Worm (Caenorhabditis elegans) whole organism, L4 larva: ENCODE data around the gene exos-4.1.

Source experiments
- D1046.2 ChIP-seq: fragments of 200-800 bp; sonication (Bioruptor generic); IDR thresholded peaks from 2 replicates; pipeline ENCODE4 v1.3.6; 2022; ENCODE audit warnings: missing genetic modification characterization, missing compliant biosample characterization
- F37D6.2 ChIP-seq: sonication (generic microtip); optimal IDR thresholded peaks from 2 replicates; lab custom pipeline; 2016; ENCODE audit warnings: mild to moderate bottlenecking, missing genetic modification characterization, missing compliant biosample characterization
- Y5F2A.4 ChIP-seq: fragments of 200-800 bp; sonication (Bioruptor generic); optimal IDR thresholded peaks from 2 replicates; lab custom pipeline; 2018; ENCODE audit warnings: mild to moderate bottlenecking, missing genetic modification characterization, missing compliant biosample characterization
- ZK337.2 ChIP-seq: fragments of 200-800 bp; sonication (Bioruptor generic); IDR thresholded peaks from 2 replicates; pipeline ENCODE4 v1.3.6; 2022; ENCODE audit warnings: missing genetic modification reagents, missing genetic modification characterization, missing compliant biosample characterization
- ZK546.5 ChIP-seq, 2 experiments: sonication (generic microtip); optimal IDR thresholded peaks; 2 replicates each; lab custom pipeline; 2017; ENCODE audit warnings: missing biosample characterization in 2 of 2, missing genetic modification characterization in 2 of 2
- arid-1 ChIP-seq: fragments of 200-800 bp; sonication (Bioruptor generic); conservative IDR thresholded peaks from 2 replicates; pipeline ENCODE4 v1.3.6; 2022; ENCODE audit warnings: missing genetic modification reagents, missing genetic modification characterization, missing compliant biosample characterization
- ceh-20 ChIP-seq: fragments of 200-800 bp; sonication (Bioruptor generic); IDR thresholded peaks from 2 replicates; pipeline ENCODE4 v1.3.6; 2022; ENCODE audit warnings: missing genetic modification reagents, missing genetic modification characterization, missing compliant biosample characterization
- ces-1 ChIP-seq: fragments of 150-350 bp; sonication (generic microtip); optimal IDR thresholded peaks from 4 replicates; lab custom pipeline; 2014; ENCODE audit warnings: missing biosample characterization, missing genetic modification reagents, missing genetic modification characterization
- daf-16 ChIP-seq, 3 experiments: sonication (generic microtip); optimal IDR thresholded peaks; 2 replicates each; lab custom pipeline; 2016 to 2017; ENCODE audit warnings: missing genetic modification characterization in 3 of 3, missing genetic modification reagents in 3 of 3, mild to moderate bottlenecking in 2 of 3, missing compliant biosample characterization in 2 of 3, missing biosample characterization in 1 of 3, moderate library complexity in 1 of 3
- dpl-1 ChIP-seq: fragments of 150-350 bp; optimal IDR thresholded peaks from 2 replicates; lab custom pipeline; 2014; ENCODE audit warnings: missing biosample characterization, missing genetic modification reagents, missing genetic modification characterization
- lim-7 ChIP-seq: fragments of 200-800 bp; sonication (Bioruptor generic); IDR thresholded peaks from 2 replicates; pipeline ENCODE4 v1.3.6; 2022; ENCODE audit warnings: missing genetic modification characterization, missing compliant biosample characterization
- lin-1 ChIP-seq: fragments of 200-800 bp; sonication (Bioruptor generic); IDR thresholded peaks from 2 replicates; pipeline ENCODE4 v1.3.6; 2022; ENCODE audit warnings: missing genetic modification reagents, missing genetic modification characterization, missing compliant biosample characterization
- lin-13 ChIP-seq: fragments of 150-350 bp; optimal IDR thresholded peaks from 2 replicates; lab custom pipeline; 2014; ENCODE audit warnings: missing biosample characterization, missing genetic modification reagents, missing genetic modification characterization
- lir-3 ChIP-seq: sonication (generic microtip); optimal IDR thresholded peaks from 2 replicates; lab custom pipeline; 2016; ENCODE audit warnings: mild to moderate bottlenecking, missing genetic modification characterization, missing compliant biosample characterization
- madf-9 ChIP-seq: fragments of 200-800 bp; sonication (Bioruptor generic); conservative IDR thresholded peaks from 2 replicates; pipeline ENCODE4 v1.3.6; 2022; ENCODE audit warnings: missing genetic modification reagents, missing genetic modification characterization, missing compliant biosample characterization
- mdl-1 ChIP-seq, 2 experiments: fragments of 150-350 bp in 1 of 2; sonication (generic microtip) in 1 of 2; optimal IDR thresholded peaks; 2 replicates each; lab custom pipeline; 2014 to 2017; ENCODE audit warnings: missing biosample characterization in 2 of 2, missing genetic modification characterization in 2 of 2
- mep-1 ChIP-seq: fragments of 150-350 bp; sonication (generic microtip); optimal IDR thresholded peaks from 3 replicates; lab custom pipeline; 2014; ENCODE audit warnings: missing biosample characterization, missing genetic modification characterization
- mes-2 ChIP-seq: sonication (generic microtip); optimal IDR thresholded peaks from 2 replicates; lab custom pipeline; 2016; ENCODE audit warnings: missing genotype, mild to moderate bottlenecking, missing genetic modification characterization, missing compliant biosample characterization; ENCODE audit not compliant: poor library complexity, severe bottlenecking
- mxl-3 ChIP-seq: fragments of 200-800 bp; sonication (Bioruptor generic); optimal IDR thresholded peaks from 2 replicates; lab custom pipeline; 2018; ENCODE audit warnings: mild to moderate bottlenecking, missing genetic modification characterization, missing compliant biosample characterization
- nhr-111 ChIP-seq: fragments of 200-800 bp; sonication (Bioruptor generic); optimal IDR thresholded peaks from 2 replicates; lab custom pipeline; 2018; ENCODE audit warnings: mild to moderate bottlenecking, missing genetic modification characterization, missing compliant biosample characterization
- nhr-28 ChIP-seq: fragments of 150-350 bp; optimal IDR thresholded peaks from 2 replicates; lab custom pipeline; 2014; ENCODE audit warnings: missing biosample characterization, missing genetic modification characterization
- nhr-6 ChIP-seq: fragments of 150-350 bp; optimal IDR thresholded peaks from 2 replicates; lab custom pipeline; 2014; ENCODE audit warnings: missing biosample characterization, missing genetic modification characterization
- nhr-77 ChIP-seq: fragments of 150-350 bp; optimal IDR thresholded peaks from 2 replicates; lab custom pipeline; 2014; ENCODE audit warnings: missing biosample characterization, missing genetic modification characterization
- pqm-1 ChIP-seq: sonication (generic microtip); optimal IDR thresholded peaks from 2 replicates; lab custom pipeline; 2017; ENCODE audit warnings: missing biosample characterization, missing genetic modification characterization
- sdz-12 ChIP-seq: fragments of 200-800 bp; sonication (Bioruptor generic); optimal IDR thresholded peaks from 2 replicates; lab custom pipeline; 2018; ENCODE audit warnings: mild to moderate bottlenecking, missing genetic modification characterization, missing compliant biosample characterization
- spr-1 ChIP-seq: sonication (generic microtip); optimal IDR thresholded peaks from 2 replicates; lab custom pipeline; 2016; ENCODE audit warnings: mild to moderate bottlenecking, missing genetic modification characterization, missing compliant biosample characterization
- tag-97 ChIP-seq: fragments of 200-800 bp; sonication (Bioruptor generic); IDR thresholded peaks from 2 replicates; pipeline ENCODE4 v1.3.6; 2022; ENCODE audit warnings: missing genetic modification characterization, missing compliant biosample characterization
- tra-1 ChIP-seq: fragments of 200-800 bp; sonication (Bioruptor generic); IDR thresholded peaks from 2 replicates; pipeline ENCODE4 v1.3.6; 2022; ENCODE audit warnings: missing genetic modification reagents, missing genetic modification characterization, missing compliant biosample characterization
- unc-62 ChIP-seq, 3 experiments: fragments of 150-350 bp in 1 of 3; sonication (generic microtip); optimal IDR thresholded peaks in 2 of 3; peaks in 1 of 3; 1 replicate in 1 of 3; 2 replicates in 2 of 3; lab custom pipeline; 2014 to 2017; ENCODE audit warnings: missing biosample characterization in 3 of 3, missing genetic modification characterization in 3 of 3, missing genetic modification reagents in 3 of 3, missing genotype in 1 of 3
- zfp-2 ChIP-seq: sonication (generic microtip); optimal IDR thresholded peaks from 2 replicates; lab custom pipeline; 2016; ENCODE audit warnings: mild to moderate bottlenecking, missing genetic modification characterization, missing compliant biosample characterization
- zip-11 ChIP-seq: fragments of 200-800 bp; sonication (Bioruptor generic); IDR thresholded peaks from 2 replicates; pipeline ENCODE4 v1.3.6; 2022; ENCODE audit warnings: missing genetic modification characterization, missing compliant biosample characterization
- ztf-11 ChIP-seq: fragments of 150-350 bp; optimal IDR thresholded peaks from 2 replicates; lab custom pipeline; 2014; ENCODE audit warnings: missing biosample characterization, missing genetic modification characterization
- ztf-7 ChIP-seq: fragments of 150-350 bp; optimal IDR thresholded peaks from 2 replicates; lab custom pipeline; 2014; ENCODE audit warnings: missing biosample characterization, missing genetic modification characterization

The exos-4.1 gene

ce11 chrIV:13082836-13083763 is 15.7 kb upstream of the exos-4.1 start (continued):
- TF ChIP-seq mes-2 (tag; lab: Kevin White, UChicago) (no peak), F37D6.2 (tag; lab: Kevin White, UChicago) (no peak), lim-7 (GFP tag; lab: Robert Waterston, UW) (0 out of 2 replicates have a peak, but pooled peaks have one; percentile 38), ceh-20 (peak; percentile 41; the same call in 1 of the 2 replicates), lir-3 (tag; lab: Kevin White, UChicago) (no peak), ZK337.2 (GFP tag; lab: Robert Waterston, UW) (no peak), D1046.2 (no peak), madf-9 (GFP tag; lab: Robert Waterston, UW) (no peak)

- TF ChIP-seq nhr-111 (GFP tag; lab: Kevin White, UChicago): no peak
- no peak for TF ChIP-seq dpl-1 (GFP tag; lab: Kevin White, UChicago)
- no peak for TF ChIP-seq ZK546.5 (tag; optimal IDR thresholded peaks at IDR 0.05; lab: Kevin White, UChicago)
- TF ChIP-seq lin-13 (GFP tag; lab: Kevin White, UChicago): no peak
- no peak for TF ChIP-seq zip-11 (GFP tag; lab: Robert Waterston, UW)
- TF ChIP-seq lin-1 (GFP tag; lab: Robert Waterston, UW): no peak
- peak in 1 of 2 experiments; percentile 91 for TF ChIP-seq unc-62 (GFP tag; optimal IDR thresholded peaks at IDR 0.05 in 1 of 2; lab: Kevin White, UChicago)
- TF ChIP-seq unc-62 (tag; optimal IDR thresholded peaks at IDR 0.05; lab: Kevin White, UChicago): no peak
Measured at ce11 chrIV:13085675-13086074, 13.1 kb upstream of the exos-4.1 start.

ce11 chrIV:13086705-13087104 is 12.1 kb upstream of the exos-4.1 start, which contains the start of gene spin-2:
spin-2 (plus strand) TSS chrIV:13087005.
- TF ChIP-seq sdz-12 (GFP tag; lab: Kevin White, UChicago) (no peak), ces-1 (GFP tag; lab: Kevin White, UChicago) (no peak), arid-1 (GFP tag; lab: Robert Waterston, UW) (no peak), tag-97 (GFP tag; lab: Robert Waterston, UW) (no peak), pqm-1 (tag; lab: Kevin White, UChicago) (no peak), nhr-28 (tag; lab: Kevin White, UChicago) (no peak), Y5F2A.4 (GFP tag; lab: Kevin White, UChicago) (no peak), mxl-3 (GFP tag; lab: Kevin White, UChicago) (no peak), spr-1 (tag; lab: Kevin White, UChicago) (no peak), ztf-7 (tag; lab: Kevin White, UChicago) (no peak), ceh-20 (no peak), ztf-11 (no peak), nhr-77 (tag; lab: Kevin White, UChicago) (no peak), daf-16 (GFP tag; optimal IDR thresholded peaks at IDR 0.05; lab: Kevin White, UChicago) (no peak), daf-16 (tag; optimal IDR thresholded peaks at IDR 0.05; lab: Kevin White, UChicago) (no peak), mdl-1 (tag; optimal IDR thresholded peaks at IDR 0.05; lab: Kevin White, UChicago) (no peak), mep-1 (tag; lab: Kevin White, UChicago) (no peak), tra-1 (GFP tag; lab: Robert Waterston, UW) (no peak), zfp-2 (tag; lab: Kevin White, UChicago) (no peak), nhr-6 (tag; lab: Kevin White, UChicago) (no peak)
